Worm (Caenorhabditis elegans): ENCODE data around the gene M117.3.

DNA sequence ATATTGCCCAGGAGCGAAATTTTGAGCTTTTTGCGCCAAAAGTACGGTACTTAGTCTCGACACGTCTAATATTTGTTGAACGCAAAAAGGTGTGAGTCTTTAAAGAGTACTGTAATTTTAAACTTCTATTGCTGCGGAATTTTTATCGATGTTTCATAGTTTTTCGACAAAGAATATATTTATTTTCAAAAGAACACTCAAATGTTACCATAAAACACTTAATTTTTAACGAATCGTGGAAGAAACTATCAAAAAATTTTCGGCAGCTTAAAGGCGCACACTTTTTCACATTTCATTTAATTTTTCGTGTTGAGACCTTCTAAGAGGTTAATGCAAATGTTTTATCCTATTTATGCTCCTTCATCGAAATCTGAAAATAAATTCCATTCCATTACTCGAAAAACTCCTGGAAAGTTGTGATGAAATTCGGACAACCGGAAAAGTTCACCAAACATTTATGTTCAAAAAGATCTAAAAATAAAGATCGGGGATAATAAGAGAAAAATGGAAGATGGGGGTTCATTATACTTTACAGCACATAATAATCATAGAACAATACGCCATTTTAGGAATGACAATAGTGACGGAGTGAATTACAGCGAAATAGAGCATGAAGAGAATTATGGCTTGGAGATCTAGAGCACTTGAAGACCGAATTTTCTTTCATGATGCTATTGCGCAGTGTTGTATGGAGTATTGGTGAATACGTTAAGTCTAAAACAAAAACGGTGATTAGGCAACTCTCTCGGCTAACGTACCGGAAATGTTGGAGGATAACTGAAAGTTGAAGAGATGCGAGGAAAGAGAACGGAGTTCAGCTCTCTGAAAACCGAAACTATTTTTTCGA, 1.7 kb upstream of the M117.3 start:
- no peak for TF ChIP-seq mdl-1 (tag; optimal IDR thresholded peaks at IDR 0.05)
- no peak for TF ChIP-seq ztf-11 (tag; optimal IDR thresholded peaks at IDR 0.05)
- no peak for TF ChIP-seq elt-3 (tag; optimal IDR thresholded peaks at IDR 0.05)
- TF ChIP-seq R02D3.7 (tag; optimal IDR thresholded peaks at IDR 0.05) = no peak
- peak; percentile 1 for TF ChIP-seq lin-13 (GFP tag; optimal IDR thresholded peaks at IDR 0.05)
- no peak for TF ChIP-seq ZK546.5 (tag; optimal IDR thresholded peaks at IDR 0.05)

All from whole organism, L2 larva.